Worm (Caenorhabditis elegans): ENCODE data around the gene smz-1.

Gene smz-1

ce11 chrIV:12451225-12451831 lies 3.5 kb upstream of the smz-1 start, which contains the start of gene dpy-26:
Gene dpy-26, minus strand, starts transcription at chrIV:12451335.
- TF ChIP-seq fkh-10 (GFP tag; optimal IDR thresholded peaks at IDR 0.05) (peak; percentile 3), dpl-1 (GFP tag; optimal IDR thresholded peaks at IDR 0.05) (peak; percentile 45), T20F7.1 (GFP tag; optimal IDR thresholded peaks at IDR 0.05) (peak; percentile 95), F49E8.2 (tag; optimal IDR thresholded peaks at IDR 0.05; ENCODE audit: borderline replicate concordance) (peak; percentile 20), mes-2 (tag; optimal IDR thresholded peaks at IDR 0.05; ENCODE audit: poor library complexity, severe bottlenecking) (peak; percentile 60), hlh-11 (tag; optimal IDR thresholded peaks at IDR 0.05) (no peak), nhr-48 (tag; optimal IDR thresholded peaks at IDR 0.05) (no peak)

DNA sequence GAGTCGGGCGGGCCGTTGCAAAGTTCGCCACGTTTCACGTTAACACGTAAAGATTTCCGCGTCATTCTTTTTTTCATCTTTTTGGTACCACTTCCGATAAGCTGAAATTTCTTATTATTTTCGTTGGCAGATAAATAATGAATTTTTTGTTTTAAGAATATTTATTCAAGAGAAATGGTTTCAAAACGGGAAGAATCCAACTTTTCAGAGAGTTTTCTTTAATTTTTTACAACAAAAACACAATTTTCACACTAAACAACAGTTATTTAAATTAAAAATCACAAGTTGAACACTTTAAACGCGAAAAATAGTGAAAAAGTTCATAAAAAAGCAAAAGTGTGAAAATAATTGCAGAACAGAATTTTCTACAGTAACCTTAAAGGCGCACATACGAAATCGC lies 735 bp upstream of the smz-1 start, which contains the start of gene spe-44:
Gene spe-44, minus strand, starts transcription at position 101 of the 400 bp plus-strand sequence.
- TF ChIP-seq arid-1 (GFP tag; conservative IDR thresholded peaks at IDR 0.05) (no peak), mes-2 (tag; optimal IDR thresholded peaks at IDR 0.05; ENCODE audit: poor library complexity, severe bottlenecking) (no peak), R02D3.7 (tag; optimal IDR thresholded peaks at IDR 0.05) (no peak), ceh-20 (GFP tag; IDR thresholded peaks at IDR 0.05) (no peak), zag-1 (tag; optimal IDR thresholded peaks at IDR 0.05) (no peak), mdt-29 (GFP tag; IDR thresholded peaks at IDR 0.05) (no peak), nhr-42 (GFP tag; IDR thresholded peaks at IDR 0.05) (no peak), mxl-2 (GFP tag; conservative IDR thresholded peaks at IDR 0.05) (no peak), zfp-3 (GFP tag; conservative IDR thresholded peaks at IDR 0.05) (no peak), set-16 (GFP tag; IDR thresholded peaks at IDR 0.05) (no peak)

DNA sequence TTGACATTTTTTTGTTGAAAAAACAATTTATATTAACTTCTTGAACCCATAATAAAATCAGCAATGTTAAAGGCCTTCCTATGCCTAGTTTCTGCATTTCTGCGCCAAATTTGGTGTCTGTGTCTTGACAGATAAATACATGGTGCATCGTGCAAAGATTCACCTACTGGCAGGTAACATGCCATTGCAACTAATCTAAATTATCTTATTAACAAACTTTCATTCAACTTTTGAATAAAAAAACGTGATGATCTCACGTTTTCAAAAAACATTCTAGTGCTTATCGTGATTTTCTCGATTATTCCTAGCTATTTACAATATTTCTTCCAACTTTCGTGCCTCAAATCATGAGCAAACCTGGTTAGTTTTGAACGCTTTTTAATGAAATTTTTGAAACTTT lies 1.8 kb downstream of the smz-1 start, which contains the start of gene C25G4.7:
Gene C25G4.7, plus strand, starts transcription at position 301 of the 400 bp plus-strand sequence.
- no peak for TF ChIP-seq nhr-102 (tag; optimal IDR thresholded peaks at IDR 0.05)
- no peak for TF ChIP-seq nhr-111 (GFP tag; optimal IDR thresholded peaks at IDR 0.05)
- TF ChIP-seq pqm-1 (tag; optimal IDR thresholded peaks at IDR 0.05) = no peak
- TF ChIP-seq daf-8 (GFP tag; IDR thresholded peaks at IDR 0.05) = no peak
- no peak for TF ChIP-seq snpc-4 (tag; optimal IDR thresholded peaks at IDR 0.05)
- no peak for TF ChIP-seq spr-3 (GFP tag; optimal IDR thresholded peaks at IDR 0.05)
- no peak for TF ChIP-seq spr-1 (tag; optimal IDR thresholded peaks at IDR 0.05)
- no peak for TF ChIP-seq nhr-237 (tag; optimal IDR thresholded peaks at IDR 0.05)
- no peak for TF ChIP-seq egl-43 (GFP tag; IDR thresholded peaks at IDR 0.05)
- no peak for TF ChIP-seq hlh-30 (tag; optimal IDR thresholded peaks at IDR 0.05; ENCODE audit: insufficient read depth)
- TF ChIP-seq nhr-11 (tag; optimal IDR thresholded peaks at IDR 0.05) = no peak
- TF ChIP-seq nhr-28 (tag; optimal IDR thresholded peaks at IDR 0.05) = no peak
- no peak for TF ChIP-seq lin-38 (GFP tag; IDR thresholded peaks at IDR 0.05)
- no peak for TF ChIP-seq F44E2.7 (GFP tag; IDR thresholded peaks at IDR 0.05)
- no peak for TF ChIP-seq daf-19 (GFP tag; conservative IDR thresholded peaks at IDR 0.05)
- TF ChIP-seq dpl-1 (GFP tag; optimal IDR thresholded peaks at IDR 0.05) = no peak
- no peak for TF ChIP-seq sdz-12 (GFP tag; optimal IDR thresholded peaks at IDR 0.05)
- no peak for TF ChIP-seq nhr-77 (tag; optimal IDR thresholded peaks at IDR 0.05)
- TF ChIP-seq aly-2 (tag; optimal IDR thresholded peaks at IDR 0.05) = no peak
- TF ChIP-seq tra-1 (GFP tag; IDR thresholded peaks at IDR 0.05) = no peak

- no peak for TF ChIP-seq ceh-32 (tag; optimal IDR thresholded peaks at IDR 0.05; ENCODE audit: poor library complexity)
- TF ChIP-seq ctbp-1 (GFP tag; IDR thresholded peaks at IDR 0.05) = no peak
- TF ChIP-seq F26F4.8 (GFP tag; conservative IDR thresholded peaks at IDR 0.05) = no peak
- TF ChIP-seq ceh-82 (tag; optimal IDR thresholded peaks at IDR 0.05) = no peak
- no peak for TF ChIP-seq nhr-6 (tag; optimal IDR thresholded peaks at IDR 0.05)
- TF ChIP-seq nhr-10 (tag; optimal IDR thresholded peaks at IDR 0.05) = no peak
- TF ChIP-seq rbr-2 (tag; optimal IDR thresholded peaks at IDR 0.05) = no peak
- no peak for TF ChIP-seq lin-38 (GFP tag; IDR thresholded peaks at IDR 0.05)
- no peak for TF ChIP-seq F49E8.2 (tag; optimal IDR thresholded peaks at IDR 0.05; ENCODE audit: borderline replicate concordance)
Observed at ce11 chrIV:12463370-12463769, 8.5 kb downstream of the smz-1 start, which contains the start of gene C25G4.8. Gene C25G4.8, minus strand, starts transcription at chrIV:12463470.

Measured in whole organism, L4 larva.